Worm (Caenorhabditis elegans) whole organism, midembryonic: Measurements from ENCODE around the gene pes-8.

Experiments used
- T22C8.4 ChIP-seq: fragments of 200-800 bp; sonication (Bioruptor generic); IDR thresholded peaks from 2 replicates; pipeline ENCODE4 v1.3.6; 2022; ENCODE audit warnings: missing genetic modification characterization, missing compliant biosample characterization
- cog-1 ChIP-seq: sonication (generic microtip); optimal IDR thresholded peaks from 2 replicates; lab custom pipeline; 2016; ENCODE audit warnings: missing genetic modification characterization, missing compliant biosample characterization
- flt-1 ChIP-seq: fragments of 200-800 bp; sonication (Bioruptor generic); IDR thresholded peaks from 2 replicates; pipeline ENCODE4 v1.3.6; 2022; ENCODE audit warnings: missing genetic modification characterization, missing compliant biosample characterization
- klf-2 ChIP-seq: fragments of 200-800 bp; sonication (Bioruptor generic); conservative IDR thresholded peaks from 2 replicates; pipeline ENCODE4 v1.3.6; 2022; ENCODE audit warnings: missing genetic modification reagents, missing genetic modification characterization, missing compliant biosample characterization
- med-1 ChIP-seq: sonication (generic microtip); optimal IDR thresholded peaks from 2 replicates; lab custom pipeline; 2017; ENCODE audit warnings: missing genetic modification characterization, mild to moderate bottlenecking, missing compliant biosample characterization, antibody characterized with exemption, missing genetic modification reagents; ENCODE audit not compliant: insufficient read depth
- ref-1 ChIP-seq: fragments of 200-800 bp; sonication (Bioruptor generic); conservative IDR thresholded peaks from 2 replicates; pipeline ENCODE4 v1.3.6; 2022; ENCODE audit warnings: missing genetic modification reagents, missing genetic modification characterization, missing compliant biosample characterization
- tab-1 ChIP-seq: fragments of 200-800 bp; sonication (Bioruptor generic); IDR thresholded peaks from 2 replicates; pipeline ENCODE4 v1.3.6; 2022; ENCODE audit warnings: missing genetic modification characterization, missing compliant biosample characterization
- ztf-23 ChIP-seq: fragments of 200-800 bp; sonication (Bioruptor generic); IDR thresholded peaks from 2 replicates; pipeline ENCODE4 v1.3.6; 2022; ENCODE audit warnings: missing genetic modification reagents, missing genetic modification characterization, missing compliant biosample characterization
- ztf-29 ChIP-seq: fragments of 200-800 bp; sonication (Bioruptor generic); IDR thresholded peaks from 2 replicates; pipeline ENCODE4 v1.3.6; 2022; ENCODE audit warnings: missing genetic modification reagents, missing genetic modification characterization, missing compliant biosample characterization

pes-8 gene

ce11 chrX:9228441-9228840 lies 23.1 kb upstream of the pes-8 start:
- TF ChIP-seq cog-1 (tag; lab: Kevin White, UChicago) = no peak
- no peak for TF ChIP-seq ref-1 (GFP tag; lab: Robert Waterston, UW)
- TF ChIP-seq ztf-29 (GFP tag; lab: Robert Waterston, UW) = no peak
- TF ChIP-seq tab-1 = no peak

ce11 chrX:9230322-9230721 lies 21.3 kb upstream of the pes-8 start:
- TF ChIP-seq tab-1 (no peak), T22C8.4 (no peak), ref-1 (GFP tag; lab: Robert Waterston, UW) (no peak), ztf-23 (no peak), flt-1 (no peak), med-1 (no peak), cog-1 (tag; lab: Kevin White, UChicago) (no peak), ztf-29 (GFP tag; lab: Robert Waterston, UW) (no peak), klf-2 (GFP tag; lab: Robert Waterston, UW) (no peak)

ce11 chrX:9231556-9231955 lies 20.0 kb upstream of the pes-8 start:
- TF ChIP-seq ref-1 (GFP tag; lab: Robert Waterston, UW) (no peak), T22C8.4 (no peak), ztf-29 (GFP tag; lab: Robert Waterston, UW) (no peak), ztf-23 (no peak), med-1 (no peak), cog-1 (tag; lab: Kevin White, UChicago) (no peak), tab-1 (no peak), klf-2 (GFP tag; lab: Robert Waterston, UW) (no peak), flt-1 (no peak)

ce11 chrX:9232037-9232436 lies 19.6 kb upstream of the pes-8 start, which contains the start of gene vav-1:
vav-1 (minus strand) TSS chrX:9232137.
- TF ChIP-seq cog-1 (tag; lab: Kevin White, UChicago) = no peak
- no peak for TF ChIP-seq ztf-29 (GFP tag; lab: Robert Waterston, UW)
- no peak for TF ChIP-seq tab-1
- no peak for TF ChIP-seq med-1
- TF ChIP-seq ref-1 (GFP tag; lab: Robert Waterston, UW) = no peak
- TF ChIP-seq klf-2 (GFP tag; lab: Robert Waterston, UW) = no peak
- TF ChIP-seq ztf-23 = no peak
- no peak for TF ChIP-seq T22C8.4
- no peak for TF ChIP-seq flt-1

- TF ChIP-seq ztf-23 (no peak), klf-2 (GFP tag; lab: Robert Waterston, UW) (no peak), flt-1 (no peak), med-1 (no peak), ref-1 (GFP tag; lab: Robert Waterston, UW) (no peak), ztf-29 (GFP tag; lab: Robert Waterston, UW) (no peak), cog-1 (tag; lab: Kevin White, UChicago) (no peak), T22C8.4 (no peak), tab-1 (no peak)
Measured at ce11 chrX:9233805-9234204, 17.8 kb upstream of the pes-8 start.

- no peak for TF ChIP-seq ztf-23
- no peak for TF ChIP-seq med-1
- no peak for TF ChIP-seq ztf-29 (GFP tag; lab: Robert Waterston, UW)
- TF ChIP-seq klf-2 (GFP tag; lab: Robert Waterston, UW) = no peak
- TF ChIP-seq flt-1 = no peak
- no peak for TF ChIP-seq ref-1 (GFP tag; lab: Robert Waterston, UW)
- no peak for TF ChIP-seq cog-1 (tag; lab: Kevin White, UChicago)
- no peak for TF ChIP-seq tab-1
- no peak for TF ChIP-seq T22C8.4
Measured at ce11 chrX:9234518-9234917, 17.1 kb upstream of the pes-8 start, which contains the start of gene col-175. col-175 (minus strand) TSS chrX:9234618.

- no peak for TF ChIP-seq cog-1 (tag; lab: Kevin White, UChicago)
- TF ChIP-seq klf-2 (GFP tag; lab: Robert Waterston, UW) = no peak
- 0 out of 2 replicates have a peak, but pooled peaks have one; percentile 27 for TF ChIP-seq ztf-23
- no peak for TF ChIP-seq T22C8.4
Measured at ce11 chrX:9237708-9238107, 13.9 kb upstream of the pes-8 start.

- TF ChIP-seq cog-1 (tag; lab: Kevin White, UChicago) = no peak
- TF ChIP-seq med-1 = no peak
- no peak for TF ChIP-seq tab-1
- TF ChIP-seq T22C8.4 = no peak
- TF ChIP-seq ztf-29 (GFP tag; lab: Robert Waterston, UW) = no peak
- TF ChIP-seq ref-1 (GFP tag; lab: Robert Waterston, UW) = no peak
- TF ChIP-seq ztf-23 = no peak
Measured at ce11 chrX:9238692-9239091, 12.9 kb upstream of the pes-8 start.

- TF ChIP-seq ztf-29 (GFP tag; lab: Robert Waterston, UW) (no peak), tab-1 (no peak), ztf-23 (no peak), ref-1 (GFP tag; lab: Robert Waterston, UW) (no peak), T22C8.4 (no peak), cog-1 (tag; lab: Kevin White, UChicago) (no peak), med-1 (no peak)
Measured at ce11 chrX:9242123-9242522, 9.5 kb upstream of the pes-8 start, which contains the start of gene lgc-4. lgc-4 (minus strand) TSS chrX:9242223.

- TF ChIP-seq ztf-23 = no peak
Measured at ce11 chrX:9243257-9243656, 8.3 kb upstream of the pes-8 start, which contains the start of gene gpa-12. gpa-12 (plus strand) TSS chrX:9243557.

- TF ChIP-seq cog-1 (tag; lab: Kevin White, UChicago) (no peak), tab-1 (no peak), ref-1 (GFP tag; lab: Robert Waterston, UW) (no peak), med-1 (no peak), klf-2 (GFP tag; lab: Robert Waterston, UW) (no peak), T22C8.4 (no peak), flt-1 (no peak), ztf-29 (GFP tag; lab: Robert Waterston, UW) (no peak), ztf-23 (no peak)
Measured at ce11 chrX:9246625-9247024, 5.0 kb upstream of the pes-8 start.
